Fruit fly (Drosophila melanogaster): ENCODE results near the gene CG5391.

dm6 chr3R:22351396-22351795, 17.4 kb upstream of the CG5391 start, which contains the start of gene rdhB:
- TF ChIP-seq CkIIα-i1 (GFP tag; IDR thresholded peaks at IDR 0.05) = no peak
- TF ChIP-seq CG43689 (GFP tag; IDR thresholded peaks at IDR 0.05) = no peak
- no peak for TF ChIP-seq seq (GFP tag; IDR thresholded peaks at IDR 0.05)
- TF ChIP-seq row (GFP tag; IDR thresholded peaks at IDR 0.05) = no peak
- TF ChIP-seq slbo (GFP tag; IDR thresholded peaks at IDR 0.05) = no peak
- TF ChIP-seq dati (GFP tag; IDR thresholded peaks at IDR 0.05) = no peak
- TF ChIP-seq E2f2 (GFP tag; IDR thresholded peaks at IDR 0.05) = no peak
- no peak for TF ChIP-seq CG1832 (GFP tag; optimal IDR thresholded peaks at IDR 0.05)

Data from whole organism, embryonic.